Fruit fly (Drosophila melanogaster) whole organism, adult: ENCODE data around the gene CG46397.

ENCODE experiments used
- CG33017 ChIP-seq: fragments of 200-800 bp; sonication (Bioruptor generic); optimal IDR thresholded peaks from 2 replicates; lab custom pipeline; 2018; ENCODE audit warnings: missing biosample characterization, mild to moderate bottlenecking, missing genetic modification characterization, moderate library complexity
- Hr96 ChIP-seq: fragments of 200-800 bp; sonication (Bioruptor generic); optimal IDR thresholded peaks from 2 replicates; lab custom pipeline; 2016; ENCODE audit warnings: missing biosample characterization, missing genetic modification characterization
- kay ChIP-seq: fragments of 200-800 bp; sonication (Bioruptor generic); peaks from one replicate; lab custom pipeline; 2016; ENCODE audit warnings: missing biosample characterization, missing genetic modification characterization, borderline replicate concordance
- ovo ChIP-seq: fragments of 200-800 bp; sonication (Bioruptor generic); optimal IDR thresholded peaks from 2 replicates; lab custom pipeline; 2016; ENCODE audit warnings: missing biosample characterization, missing genetic modification characterization

DNA sequence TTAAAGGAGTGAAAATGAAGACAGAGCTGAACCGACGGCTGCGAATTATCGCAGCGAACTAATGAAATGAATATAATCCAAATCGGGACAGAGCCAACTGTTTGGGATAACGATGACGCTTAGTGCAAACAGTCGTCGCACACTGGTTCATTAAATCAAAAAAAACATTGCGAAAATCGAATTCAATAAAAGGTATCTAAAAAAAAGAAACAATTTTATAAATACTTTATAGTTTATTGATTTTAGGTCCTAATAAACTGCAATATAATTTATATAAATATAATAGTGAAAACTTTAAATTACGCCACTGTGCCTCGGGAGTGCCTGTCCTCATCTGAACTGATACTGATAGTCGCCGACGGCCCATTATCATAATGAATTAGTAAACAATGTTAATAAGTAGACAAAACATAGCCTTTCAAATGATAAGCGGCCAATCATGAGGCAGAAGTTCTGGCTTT lies 12.0 kb downstream of the CG46397 start, which contains the start of gene CG31886:
- TF ChIP-seq Hr96 (GFP tag; lab: Kevin White, UChicago) (peak; percentile 29), kay (GFP tag; lab: Kevin White, UChicago) (no peak), ovo (GFP tag; lab: Kevin White, UChicago) (no peak), CG33017 (tag; lab: Kevin White, UChicago) (peak; percentile 43)
